Fruit fly (Drosophila melanogaster) whole organism, larva: ENCODE data around the gene flw.

Source experiments
- noc ChIP-seq: fragments of 200-800 bp; sonication (Bioruptor generic); optimal IDR thresholded peaks from 3 replicates; lab custom pipeline; 2019; ENCODE audit warnings: missing biosample characterization, mild to moderate bottlenecking, missing genetic modification characterization, moderate library complexity

Gene flw

dm6 chrX:10384947-10385346 lies 813 bp upstream of the flw start:
- TF ChIP-seq noc (tag; lab: Kevin White, UChicago) = no peak

- TF ChIP-seq noc (tag; lab: Kevin White, UChicago) = no peak
These were observed 423 bp downstream of the flw start for dm6 chrX:10386183-10386582.

dm6 chrX:10386810-10387340 lies 1.1 kb downstream of the flw start:
- peak; percentile 17 for TF ChIP-seq noc (tag; lab: Kevin White, UChicago)

- TF ChIP-seq noc (tag; lab: Kevin White, UChicago) = peak; percentile 44
These were observed 1.9 kb downstream of the flw start for dm6 chrX:10387672-10388071.

- TF ChIP-seq noc (tag; lab: Kevin White, UChicago) = no peak
These were observed 11.1 kb downstream of the flw start for dm6 chrX:10396832-10397231.

dm6 chrX:10397514-10398133 lies 11.9 kb downstream of the flw start:
- TF ChIP-seq noc (tag; lab: Kevin White, UChicago) = peak; percentile 53

- TF ChIP-seq noc (tag; lab: Kevin White, UChicago) = no peak
These were observed 13.2 kb downstream of the flw start for dm6 chrX:10398959-10399358.

- TF ChIP-seq noc (tag; lab: Kevin White, UChicago) = no peak
These were observed 31.4 kb downstream of the flw start, which contains the start of gene RabX2 for dm6 chrX:10417129-10417528. TSS of gene RabX2 (plus strand) at chrX:10417429.

dm6 chrX:10432712-10433111 lies 47.0 kb downstream of the flw start, which contains the start of gene CG12640:
TSS of gene CG12640 (minus strand) at chrX:10432812.
- no peak for TF ChIP-seq noc (tag; lab: Kevin White, UChicago)

- no peak for TF ChIP-seq noc (tag; lab: Kevin White, UChicago)
These were observed 69.0 kb downstream of the flw start, which contains the start of gene CG32683 for dm6 chrX:10454795-10455194. TSS of gene CG32683 (minus strand) at chrX:10454895.
